Worm (Caenorhabditis elegans): Measurements from ENCODE around the gene molo-1.
A peak's percentile ranks its signal among the peaks of the same experiment; 100 is the strongest.

Gene molo-1

DNA sequence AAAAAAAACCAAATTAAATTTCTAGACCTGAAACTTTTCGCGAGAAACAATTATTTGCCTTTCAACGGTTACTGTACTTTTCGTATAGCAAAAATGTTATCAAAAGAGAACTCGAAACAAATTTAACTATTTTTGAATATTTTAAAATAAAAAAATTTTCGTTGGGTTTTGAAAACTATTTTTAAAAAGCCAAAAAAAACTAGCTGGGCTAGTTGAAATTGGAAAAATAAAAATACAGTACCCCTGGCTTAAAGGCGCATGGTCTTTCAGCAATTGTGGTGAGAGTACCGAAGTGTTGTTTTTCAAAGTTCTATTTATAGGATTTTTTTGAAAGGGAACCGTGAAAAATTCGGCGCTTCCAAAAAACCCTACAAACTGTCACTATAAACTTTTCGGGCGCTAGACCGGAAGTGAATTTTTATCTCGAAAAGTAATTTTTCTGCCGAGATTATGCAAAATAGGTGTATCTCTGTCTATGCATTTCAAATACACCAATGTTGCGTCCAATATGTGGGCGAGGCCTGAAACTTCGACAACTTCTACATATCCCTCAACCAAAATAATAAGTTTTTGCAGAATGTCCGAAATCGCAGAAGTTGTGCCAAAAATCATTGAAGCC is 30.0 kb upstream of the molo-1 start, which contains the start of gene D1044.1:
Gene D1044.1 (plus strand): TSS at position 569 of the 619 bp plus-strand sequence.
- TF ChIP-seq madf-8 (GFP tag; conservative IDR thresholded peaks at IDR 0.05), result peak; percentile 44
- TF ChIP-seq xnd-1 (tag; optimal IDR thresholded peaks at IDR 0.05), result peak; percentile 27
- peak; percentile 87 for TF ChIP-seq lsl-1 (GFP tag; optimal IDR thresholded peaks at IDR 0.05)
- no peak for TF ChIP-seq unc-130 (GFP tag; optimal IDR thresholded peaks at IDR 0.05)
- no peak for TF ChIP-seq ZK185.1 (tag; optimal IDR thresholded peaks at IDR 0.05; ENCODE audit: poor library complexity, severe bottlenecking)
- no peak for TF ChIP-seq madf-3 (GFP tag; IDR thresholded peaks at IDR 0.05)
- TF ChIP-seq madf-6 (GFP tag; IDR thresholded peaks at IDR 0.05), result peak; percentile 77

ce11 chrIII:5546309-5546708 is 27.5 kb upstream of the molo-1 start:
- no peak for TF ChIP-seq rec-8 (tag; optimal IDR thresholded peaks at IDR 0.05)
- peak; percentile 61; the same call in 1 of the 2 replicates for TF ChIP-seq cebp-1 (GFP tag; IDR thresholded peaks at IDR 0.05)
- TF ChIP-seq cebp-1 (tag; optimal IDR thresholded peaks at IDR 0.05), result peak; percentile 92

DNA sequence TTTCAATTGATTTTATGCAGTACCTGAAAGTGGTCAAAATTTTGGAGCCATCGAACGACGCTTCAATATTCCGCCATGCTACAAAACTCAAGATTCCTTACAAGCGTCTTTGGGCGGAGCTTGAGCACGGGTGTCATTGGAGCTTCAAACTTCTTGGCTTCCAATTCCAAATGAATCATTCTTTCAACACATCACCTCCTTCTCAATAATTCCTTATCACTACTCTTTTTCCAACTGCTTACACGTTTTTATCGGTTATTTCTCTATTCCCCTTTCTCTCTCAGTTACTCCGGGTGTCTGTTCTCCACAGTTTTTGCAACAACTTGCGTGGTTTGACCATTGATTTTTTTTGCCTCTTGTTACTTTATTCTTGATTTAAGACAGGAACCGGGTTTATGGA is 27.1 kb upstream of the molo-1 start, which contains the start of gene F09F7.5:
Gene F09F7.5 (plus strand): TSS at position 258 of the 400 bp plus-strand sequence.
- TF ChIP-seq mel-28 (tag; optimal IDR thresholded peaks at IDR 0.05; ENCODE audit: borderline replicate concordance) (no peak), nhr-80 (tag; optimal IDR thresholded peaks at IDR 0.05) (peak; percentile 80)

DNA sequence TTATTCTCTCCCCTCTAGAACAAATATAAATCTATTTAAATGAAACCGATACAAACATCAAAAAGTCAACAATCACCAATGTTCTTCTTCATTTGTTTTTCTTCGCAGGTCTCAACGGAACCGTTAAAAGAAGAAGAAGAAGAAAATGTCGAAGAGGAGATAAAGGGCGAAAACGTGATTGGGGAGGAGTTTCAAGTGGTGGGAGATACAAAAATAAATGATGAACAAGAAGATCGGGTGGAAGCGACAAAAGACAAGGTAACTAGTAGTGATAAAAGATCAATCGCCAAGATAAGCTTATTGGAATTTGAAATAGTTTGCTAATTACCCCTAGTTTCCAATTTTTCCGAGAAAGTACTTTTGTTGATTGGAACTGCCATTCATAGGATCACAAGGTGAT is 23.6 kb upstream of the molo-1 start:
- TF ChIP-seq dox-1 (GFP tag; IDR thresholded peaks at IDR 0.05), result no peak
- TF ChIP-seq ceh-100 (GFP tag; IDR thresholded peaks at IDR 0.05), result no peak
- TF ChIP-seq dpff-1 (tag; optimal IDR thresholded peaks at IDR 0.05), result no peak
- TF ChIP-seq F49E8.2 (tag; optimal IDR thresholded peaks at IDR 0.05; ENCODE audit: insufficient read depth), result no peak
- TF ChIP-seq pbrm-1 (GFP tag; IDR thresholded peaks at IDR 0.05), result no peak
- no peak for TF ChIP-seq ztf-22 (GFP tag; optimal IDR thresholded peaks at IDR 0.05)
- no peak for TF ChIP-seq F39B2.1 (GFP tag; IDR thresholded peaks at IDR 0.05)
- no peak for TF ChIP-seq ztf-26 (tag; optimal IDR thresholded peaks at IDR 0.05)
- TF ChIP-seq snpc-3.4 (tag; optimal IDR thresholded peaks at IDR 0.05), result no peak
- TF ChIP-seq attf-6 (GFP tag; IDR thresholded peaks at IDR 0.05), result no peak
- TF ChIP-seq mxl-1 (tag; optimal IDR thresholded peaks at IDR 0.05), result no peak
- TF ChIP-seq nhr-27 (tag; optimal IDR thresholded peaks at IDR 0.05), result no peak
- no peak for TF ChIP-seq ztf-28 (GFP tag; IDR thresholded peaks at IDR 0.05)
- TF ChIP-seq F52B5.7 (tag; optimal IDR thresholded peaks at IDR 0.05), result no peak
- no peak for TF ChIP-seq ztf-3 (GFP tag; optimal IDR thresholded peaks at IDR 0.05)
- TF ChIP-seq mcd-1 (GFP tag; IDR thresholded peaks at IDR 0.05), result no peak
- no peak for TF ChIP-seq hrde-1 (tag; optimal IDR thresholded peaks at IDR 0.05; ENCODE audit: borderline replicate concordance)
- no peak for TF ChIP-seq ceh-79 (tag; optimal IDR thresholded peaks at IDR 0.05)
- no peak for TF ChIP-seq C06A6.2 (GFP tag; conservative IDR thresholded peaks at IDR 0.05)
- TF ChIP-seq mel-28 (tag; optimal IDR thresholded peaks at IDR 0.05; ENCODE audit: borderline replicate concordance), result no peak

ce11 chrIII:5550844-5551243 is 22.9 kb upstream of the molo-1 start:
- peak; percentile 47 for TF ChIP-seq ZK185.1 (tag; optimal IDR thresholded peaks at IDR 0.05; ENCODE audit: poor library complexity, severe bottlenecking)
- TF ChIP-seq ama-1 (optimal IDR thresholded peaks at IDR 0.05), result peak; percentile 82
- TF ChIP-seq ama-1 (GFP tag; optimal IDR thresholded peaks at IDR 0.05), result no peak
- TF ChIP-seq B0035.1 (tag; optimal IDR thresholded peaks at IDR 0.05), result peak; percentile 9
- TF ChIP-seq D2030.7 (GFP tag; IDR thresholded peaks at IDR 0.05), result no peak
- TF ChIP-seq zim-3 (tag; optimal IDR thresholded peaks at IDR 0.05), result peak; percentile 5
- no peak for TF ChIP-seq nhr-80 (tag; optimal IDR thresholded peaks at IDR 0.05)
- no peak for TF ChIP-seq F10E7.11 (tag; optimal IDR thresholded peaks at IDR 0.05)
- no peak for TF ChIP-seq snpc-1.3 (tag; optimal IDR thresholded peaks at IDR 0.05; ENCODE audit: insufficient read depth)
- no peak for TF ChIP-seq B0019.2 (GFP tag; conservative IDR thresholded peaks at IDR 0.05)
- TF ChIP-seq ccch-3 (GFP tag; optimal IDR thresholded peaks at IDR 0.05), result no peak
- no peak for TF ChIP-seq snpc-3.4 (tag; optimal IDR thresholded peaks at IDR 0.05)
- TF ChIP-seq aptf-2 (GFP tag; conservative IDR thresholded peaks at IDR 0.05), result 0 out of 2 replicates have a peak, but pooled peaks have one; percentile 4
- no peak for TF ChIP-seq egl-18 (GFP tag; IDR thresholded peaks at IDR 0.05)

All from whole organism, young adult.